Worm (Caenorhabditis elegans): ENCODE measurements around the gene nspc-16.
A peak's percentile ranks its signal among the peaks of the same experiment; 100 is the strongest.

Gene nspc-16

DNA sequence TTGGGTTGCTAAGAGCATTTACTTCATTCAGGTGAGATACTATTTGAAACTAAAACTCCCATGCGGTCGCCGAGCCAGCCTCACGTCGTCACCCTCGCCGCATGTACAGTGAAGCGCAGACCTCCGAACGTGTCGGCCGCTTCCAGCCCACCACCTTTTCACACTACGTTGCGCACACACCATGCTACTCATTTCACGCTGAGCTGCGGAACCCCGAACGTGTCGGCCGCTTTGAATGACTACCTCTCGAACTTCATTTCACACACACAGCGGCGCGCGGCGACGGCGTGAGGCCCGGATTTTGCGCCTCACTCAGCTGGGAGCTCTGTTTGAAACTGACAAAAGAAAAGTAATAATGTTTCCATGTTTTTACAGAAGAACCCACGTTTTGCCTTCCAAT lies 41.7 kb upstream of the nspc-16 start:
- TF ChIP-seq hmg-4 (GFP tag; optimal IDR thresholded peaks at IDR 0.05) (no peak), tbx-11 (GFP tag; IDR thresholded peaks at IDR 0.05) (0 out of 2 replicates have a peak, but pooled peaks have one; percentile 22)

- TF ChIP-seq tbx-37 (GFP tag; conservative IDR thresholded peaks at IDR 0.05): no peak
- no peak for TF ChIP-seq ama-1 (optimal IDR thresholded peaks at IDR 0.05)
- no peak for TF ChIP-seq ets-7 (tag; optimal IDR thresholded peaks at IDR 0.05)
- no peak for TF ChIP-seq flt-1 (GFP tag; IDR thresholded peaks at IDR 0.05)
Measured at ce11 chrX:14484827-14485226, 38.5 kb upstream of the nspc-16 start, which contains the start of gene M163.8. Gene M163.8 (plus strand): TSS chrX:14485127.

- TF ChIP-seq flt-1 (GFP tag; IDR thresholded peaks at IDR 0.05) (0 out of 2 replicates have a peak, but pooled peaks have one; percentile 45), sea-1 (GFP tag; conservative IDR thresholded peaks at IDR 0.05) (0 out of 2 replicates have a peak, but pooled peaks have one; percentile 21), ama-1 (optimal IDR thresholded peaks at IDR 0.05) (no peak), tbx-11 (GFP tag; IDR thresholded peaks at IDR 0.05) (no peak), ceh-13 (GFP tag; optimal IDR thresholded peaks at IDR 0.05) (no peak), tra-4 (tag; optimal IDR thresholded peaks at IDR 0.05) (no peak), hnd-1 (tag; optimal IDR thresholded peaks at IDR 0.05) (no peak), tbx-37 (GFP tag; conservative IDR thresholded peaks at IDR 0.05) (no peak; the same call in 1 of the 2 replicates), ets-7 (tag; optimal IDR thresholded peaks at IDR 0.05) (peak; percentile 75), hmg-4 (GFP tag; optimal IDR thresholded peaks at IDR 0.05) (peak; percentile 55), F13C5.2 (tag; optimal IDR thresholded peaks at IDR 0.05) (no peak), scrt-1 (GFP tag; IDR thresholded peaks at IDR 0.05) (no peak), pes-1 (GFP tag; IDR thresholded peaks at IDR 0.05) (no peak; the same call in 1 of the 2 replicates)
Measured at ce11 chrX:14486503-14486902, 36.9 kb upstream of the nspc-16 start.

- TF ChIP-seq aly-1 (tag; optimal IDR thresholded peaks at IDR 0.05): no peak
- no peak for TF ChIP-seq ceh-36 (tag; optimal IDR thresholded peaks at IDR 0.05)
- no peak for TF ChIP-seq F13C5.2 (tag; optimal IDR thresholded peaks at IDR 0.05)
- no peak for TF ChIP-seq tbx-37 (GFP tag; conservative IDR thresholded peaks at IDR 0.05)
- TF ChIP-seq hmg-4 (GFP tag; optimal IDR thresholded peaks at IDR 0.05): no peak
- no peak for TF ChIP-seq sea-1 (GFP tag; conservative IDR thresholded peaks at IDR 0.05)
- no peak for TF ChIP-seq tbx-11 (GFP tag; IDR thresholded peaks at IDR 0.05)
- TF ChIP-seq hnd-1 (tag; optimal IDR thresholded peaks at IDR 0.05): no peak
- TF ChIP-seq ets-7 (tag; optimal IDR thresholded peaks at IDR 0.05): no peak
Measured at ce11 chrX:14487333-14487732, 36.0 kb upstream of the nspc-16 start.

- no peak for TF ChIP-seq hmbx-1 (tag; optimal IDR thresholded peaks at IDR 0.05)
- TF ChIP-seq hmg-4 (GFP tag; optimal IDR thresholded peaks at IDR 0.05): no peak
- TF ChIP-seq tbx-37 (GFP tag; conservative IDR thresholded peaks at IDR 0.05): no peak
- TF ChIP-seq B0310.2 (tag; optimal IDR thresholded peaks at IDR 0.05): no peak
- TF ChIP-seq tbx-11 (GFP tag; IDR thresholded peaks at IDR 0.05): no peak
- no peak for TF ChIP-seq ceh-13 (GFP tag; optimal IDR thresholded peaks at IDR 0.05)
Measured at ce11 chrX:14487832-14488231, 35.5 kb upstream of the nspc-16 start.

ce11 chrX:14489945-14490344 lies 33.4 kb upstream of the nspc-16 start, which contains the start of gene his-24:
Gene his-24 (plus strand): TSS chrX:14490094.
- TF ChIP-seq ceh-36 (tag; optimal IDR thresholded peaks at IDR 0.05) (no peak), tbx-11 (GFP tag; IDR thresholded peaks at IDR 0.05) (peak; percentile 60), hmg-4 (GFP tag; optimal IDR thresholded peaks at IDR 0.05) (peak; percentile 73), tra-4 (tag; optimal IDR thresholded peaks at IDR 0.05) (peak; percentile 48), hnd-1 (tag; optimal IDR thresholded peaks at IDR 0.05) (no peak), ceh-13 (GFP tag; optimal IDR thresholded peaks at IDR 0.05) (no peak), ets-7 (tag; optimal IDR thresholded peaks at IDR 0.05) (no peak), ama-1 (optimal IDR thresholded peaks at IDR 0.05) (peak; percentile 98), tbx-37 (GFP tag; conservative IDR thresholded peaks at IDR 0.05) (peak; percentile 30; the same call in 1 of the 2 replicates), pes-1 (GFP tag; IDR thresholded peaks at IDR 0.05) (peak; percentile 58), sea-1 (GFP tag; conservative IDR thresholded peaks at IDR 0.05) (peak; percentile 68; the same call in 1 of the 2 replicates), aly-1 (tag; optimal IDR thresholded peaks at IDR 0.05) (no peak), scrt-1 (GFP tag; IDR thresholded peaks at IDR 0.05) (peak; percentile 25; the same call in 1 of the 2 replicates), flt-1 (GFP tag; IDR thresholded peaks at IDR 0.05) (no peak), B0310.2 (tag; optimal IDR thresholded peaks at IDR 0.05) (no peak), F13C5.2 (tag; optimal IDR thresholded peaks at IDR 0.05) (peak; percentile 57), hmbx-1 (tag; optimal IDR thresholded peaks at IDR 0.05) (peak; percentile 22)

- TF ChIP-seq tbx-37 (GFP tag; conservative IDR thresholded peaks at IDR 0.05): 0 out of 2 replicates have a peak, but pooled peaks have one; percentile 5
- TF ChIP-seq scrt-1 (GFP tag; IDR thresholded peaks at IDR 0.05): no peak
- peak; percentile 58 for TF ChIP-seq pes-1 (GFP tag; IDR thresholded peaks at IDR 0.05)
Measured at ce11 chrX:14490486-14490885, 32.9 kb upstream of the nspc-16 start.

- TF ChIP-seq B0310.2 (tag; optimal IDR thresholded peaks at IDR 0.05) (no peak), tbx-11 (GFP tag; IDR thresholded peaks at IDR 0.05) (peak; percentile 40; the same call in 1 of the 2 replicates), F13C5.2 (tag; optimal IDR thresholded peaks at IDR 0.05) (no peak), ceh-13 (GFP tag; optimal IDR thresholded peaks at IDR 0.05) (no peak), ama-1 (optimal IDR thresholded peaks at IDR 0.05) (peak; percentile 36), tbx-37 (GFP tag; conservative IDR thresholded peaks at IDR 0.05) (0 out of 2 replicates have a peak, but pooled peaks have one; percentile 26)
Measured at ce11 chrX:14491103-14491502, 32.3 kb upstream of the nspc-16 start.

DNA sequence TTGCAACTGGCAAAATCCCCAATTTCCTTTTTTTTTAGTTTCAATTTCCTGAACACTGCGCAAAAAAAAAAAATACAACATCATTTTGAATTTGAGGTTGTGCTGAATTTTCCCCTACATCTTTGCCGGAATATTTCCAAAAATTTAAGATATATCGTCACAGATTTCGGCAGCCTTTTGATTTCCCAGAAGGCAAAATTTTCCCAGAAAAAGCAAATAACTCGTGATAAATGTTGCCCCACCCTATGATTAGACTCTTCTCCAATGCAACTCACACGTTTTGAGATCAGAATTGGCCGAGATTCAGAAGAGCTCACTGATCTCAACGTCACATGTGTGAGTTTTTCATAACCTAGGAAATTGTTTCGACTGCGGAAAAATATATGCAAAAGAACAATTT lies 30.9 kb upstream of the nspc-16 start:
- no peak for TF ChIP-seq ets-7 (tag; optimal IDR thresholded peaks at IDR 0.05)
- TF ChIP-seq tbx-37 (GFP tag; conservative IDR thresholded peaks at IDR 0.05): no peak
- no peak for TF ChIP-seq tra-4 (tag; optimal IDR thresholded peaks at IDR 0.05)
- no peak for TF ChIP-seq scrt-1 (GFP tag; IDR thresholded peaks at IDR 0.05)
- TF ChIP-seq flt-1 (GFP tag; IDR thresholded peaks at IDR 0.05): no peak
- TF ChIP-seq F13C5.2 (tag; optimal IDR thresholded peaks at IDR 0.05): no peak
- TF ChIP-seq ceh-13 (GFP tag; optimal IDR thresholded peaks at IDR 0.05): no peak
- TF ChIP-seq sea-1 (GFP tag; conservative IDR thresholded peaks at IDR 0.05): no peak
- no peak for TF ChIP-seq aly-1 (tag; optimal IDR thresholded peaks at IDR 0.05)
- no peak for TF ChIP-seq tbx-11 (GFP tag; IDR thresholded peaks at IDR 0.05)
- TF ChIP-seq hnd-1 (tag; optimal IDR thresholded peaks at IDR 0.05): no peak
- no peak for TF ChIP-seq pes-1 (GFP tag; IDR thresholded peaks at IDR 0.05)
- TF ChIP-seq ama-1 (optimal IDR thresholded peaks at IDR 0.05): no peak
- TF ChIP-seq B0310.2 (tag; optimal IDR thresholded peaks at IDR 0.05): no peak
